Fruit fly (Drosophila melanogaster) Kc167 (cell line): ENCODE measurements around the gene TrpRS.

Source experiments
- Myc ChIP-seq: fragments of >200 bp; optimal IDR thresholded peaks from 2 replicates; lab custom pipeline; 2017; ENCODE audit warnings: missing external identifiers
- insv ChIP-seq: fragments of >200 bp; optimal IDR thresholded peaks from 3 replicates; lab custom pipeline; 2018; ENCODE audit warnings: missing external identifiers

DNA sequence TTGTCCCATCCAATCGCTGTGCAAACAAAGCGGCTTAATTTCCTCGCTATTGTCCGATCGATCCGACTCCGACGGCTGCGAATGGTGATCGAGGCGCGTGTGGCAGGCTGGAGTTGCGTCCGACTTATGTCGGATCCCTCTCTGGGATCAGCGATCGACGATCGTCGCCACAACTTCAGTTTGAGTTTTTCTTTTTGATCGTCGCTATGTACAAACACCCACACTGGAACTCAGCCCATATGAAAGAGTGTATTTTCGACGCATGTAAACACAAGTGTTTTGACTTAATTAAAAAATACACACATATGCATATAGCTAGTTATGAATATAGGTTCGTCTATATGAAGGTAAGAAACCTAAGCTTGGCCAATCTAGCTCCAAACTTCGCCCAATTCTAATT, 2.7 kb downstream of the TrpRS start, which contains the start of gene sage:
- TF ChIP-seq Myc (lab: Kevin White, UChicago) = no peak
- TF ChIP-seq insv (lab: Kevin White, UChicago) = no peak
